Fruit fly (Drosophila melanogaster) whole organism, adult: ENCODE measurements around the gene CG8460.
A peak's percentile ranks its signal among the peaks of the same experiment; 100 is the strongest.

ENCODE experiments used
- CG1620 ChIP-seq: fragments of 200-800 bp; sonication (Bioruptor generic); optimal IDR thresholded peaks from 2 replicates; lab custom pipeline; 2016; ENCODE audit warnings: missing biosample characterization, missing genetic modification characterization
- CG33017 ChIP-seq: fragments of 200-800 bp; sonication (Bioruptor generic); optimal IDR thresholded peaks from 2 replicates; lab custom pipeline; 2018; ENCODE audit warnings: missing biosample characterization, mild to moderate bottlenecking, missing genetic modification characterization, moderate library complexity
- CG5204 ChIP-seq: fragments of 200-800 bp; sonication (Bioruptor generic); optimal IDR thresholded peaks from 2 replicates; lab custom pipeline; 2016; ENCODE audit warnings: missing biosample characterization, missing genetic modification characterization
- CG7045 ChIP-seq: fragments of 200-800 bp; sonication (Bioruptor generic); optimal IDR thresholded peaks from 2 replicates; lab custom pipeline; 2017; ENCODE audit warnings: missing biosample characterization, mild to moderate bottlenecking, missing genetic modification characterization
- CG7101 ChIP-seq: fragments of 200-800 bp; sonication (Bioruptor generic); optimal IDR thresholded peaks from 2 replicates; lab custom pipeline; 2018; ENCODE audit warnings: missing biosample characterization, mild to moderate bottlenecking, missing genetic modification characterization, moderate library complexity
- Hr96 ChIP-seq: fragments of 200-800 bp; sonication (Bioruptor generic); optimal IDR thresholded peaks from 2 replicates; lab custom pipeline; 2016; ENCODE audit warnings: missing biosample characterization, missing genetic modification characterization
- kay ChIP-seq: fragments of 200-800 bp; sonication (Bioruptor generic); peaks from one replicate; lab custom pipeline; 2016; ENCODE audit warnings: missing biosample characterization, missing genetic modification characterization, borderline replicate concordance
- ovo ChIP-seq: fragments of 200-800 bp; sonication (Bioruptor generic); optimal IDR thresholded peaks from 2 replicates; lab custom pipeline; 2016; ENCODE audit warnings: missing biosample characterization, missing genetic modification characterization
- pad ChIP-seq: fragments of 200-800 bp; sonication (Bioruptor generic); optimal IDR thresholded peaks from 3 replicates; lab custom pipeline; 2017; ENCODE audit warnings: missing biosample characterization, missing genetic modification characterization, mild to moderate bottlenecking, moderate library complexity, missing genetic modification reagents
- tj ChIP-seq: fragments of 200-800 bp; sonication (Bioruptor generic); optimal IDR thresholded peaks from 3 replicates; lab custom pipeline; 2017; ENCODE audit warnings: missing biosample characterization, mild to moderate bottlenecking, missing genetic modification characterization, moderate library complexity
- toe ChIP-seq: fragments of 200-800 bp; sonication (Bioruptor generic); optimal IDR thresholded peaks from 2 replicates; lab custom pipeline; 2016; ENCODE audit warnings: missing biosample characterization, missing genetic modification characterization

- TF ChIP-seq CG33017 (tag; lab: Kevin White, UChicago), result peak; percentile 32
- TF ChIP-seq ovo (GFP tag; lab: Kevin White, UChicago), result no peak
- no peak for TF ChIP-seq toe (GFP tag; lab: Kevin White, UChicago)
- TF ChIP-seq kay (GFP tag; lab: Kevin White, UChicago), result no peak
- peak; percentile 8 for TF ChIP-seq CG7045 (GFP tag; lab: Kevin White, UChicago)
- no peak for TF ChIP-seq pad (GFP tag; lab: Kevin White, UChicago)
- no peak for TF ChIP-seq CG7101
- no peak for TF ChIP-seq tj (GFP tag; lab: Kevin White, UChicago)
- no peak for TF ChIP-seq CG5204 (GFP tag; lab: Kevin White, UChicago)
- no peak for TF ChIP-seq Hr96 (GFP tag; lab: Kevin White, UChicago)
- TF ChIP-seq CG1620 (GFP tag; lab: Kevin White, UChicago), result no peak
Measured at dm6 chr2L:8213987-8214386, 17.0 kb downstream of the CG8460 start, which contains the start of gene CG8353.
